Worm (Caenorhabditis elegans): ENCODE results near the gene F54H12.2.

- no peak for TF ChIP-seq nhr-12 (tag; optimal IDR thresholded peaks at IDR 0.05)
- TF ChIP-seq nhr-28 (tag; optimal IDR thresholded peaks at IDR 0.05) = no peak
- TF ChIP-seq pha-4 (tag; optimal IDR thresholded peaks at IDR 0.05) = no peak
- TF ChIP-seq ham-2 (GFP tag; optimal IDR thresholded peaks at IDR 0.05) = no peak
- TF ChIP-seq ceh-43 (GFP tag; optimal IDR thresholded peaks at IDR 0.05) = no peak
- no peak for TF ChIP-seq nhr-237 (tag; optimal IDR thresholded peaks at IDR 0.05)
- TF ChIP-seq ztf-11 (tag; optimal IDR thresholded peaks at IDR 0.05) = no peak
- no peak for TF ChIP-seq mep-1 (tag; optimal IDR thresholded peaks at IDR 0.05)
Observed at ce11 chrIII:8004091-8004490, 39.7 kb downstream of the F54H12.2 start, which contains the start of gene C06G4.6.

Data from whole organism, mixed stage, embryonic.